Fruit fly (Drosophila melanogaster) whole organism, wandering third instar larva: ENCODE measurements around the gene CG13875.

Source experiments
- Abd-B ChIP-seq: fragments of >200 bp; optimal IDR thresholded peaks from 2 replicates; lab custom pipeline; 2017; ENCODE audit warnings: missing biosample characterization, missing genetic modification characterization
- CG32264 ChIP-seq: fragments of 200-800 bp; sonication (Bioruptor generic); optimal IDR thresholded peaks from 2 replicates; lab custom pipeline; 2016; ENCODE audit warnings: missing biosample characterization, missing genetic modification characterization
- CrebA ChIP-seq: fragments of 200-800 bp; sonication (Bioruptor generic); optimal IDR thresholded peaks from 2 replicates; lab custom pipeline; 2016; ENCODE audit warnings: missing biosample characterization, mild to moderate bottlenecking, missing genetic modification characterization, borderline replicate concordance
- Dif ChIP-seq: fragments of 200-275, 200-300 bp; sonication (Bioruptor generic); optimal IDR thresholded peaks from 2 replicates; lab custom pipeline; 2018; ENCODE audit warnings: missing biosample characterization, missing genetic modification characterization; ENCODE audit not compliant: partially characterized antibody
- GATAd ChIP-seq: sonication (Bioruptor generic); optimal IDR thresholded peaks from 2 replicates; lab custom pipeline; 2016; ENCODE audit warnings: missing biosample characterization, missing genetic modification characterization
- HLH106 ChIP-seq: fragments of 200-800 bp; optimal IDR thresholded peaks from 3 replicates; lab custom pipeline; 2019; ENCODE audit warnings: missing biosample characterization, mild to moderate bottlenecking, missing genetic modification characterization, moderate library complexity
- Hnf4 ChIP-seq: fragments of 200-800 bp; sonication (Bioruptor generic); optimal IDR thresholded peaks from 2 replicates; lab custom pipeline; 2016; ENCODE audit warnings: missing biosample characterization, mild to moderate bottlenecking, missing genetic modification characterization
- Hr78 ChIP-seq: fragments of >200 bp; optimal IDR thresholded peaks from 2 replicates; lab custom pipeline; 2017; ENCODE audit warnings: missing biosample characterization, missing genetic modification characterization
- Jra ChIP-seq: sonication (Bioruptor generic); optimal IDR thresholded peaks from 2 replicates; lab custom pipeline; 2016; ENCODE audit warnings: missing biosample characterization, missing genetic modification characterization
- Mio ChIP-seq: sonication (Bioruptor generic); optimal IDR thresholded peaks from 2 replicates; lab custom pipeline; 2016; ENCODE audit warnings: missing biosample characterization, missing genetic modification characterization
- N ChIP-seq: fragments of >200 bp; optimal IDR thresholded peaks from 2 replicates; lab custom pipeline; 2018; ENCODE audit warnings: missing biosample characterization, missing external identifiers, missing genetic modification characterization
- OdsH ChIP-seq: fragments of 200-800 bp; sonication (Bioruptor generic); optimal IDR thresholded peaks from 2 replicates; lab custom pipeline; 2016; ENCODE audit warnings: missing biosample characterization, mild to moderate bottlenecking, missing genetic modification characterization
- Rel ChIP-seq, 2 experiments: fragments of 200-800 bp; sonication (Bioruptor generic) in 1 of 2; optimal IDR thresholded peaks; 2 replicates in 1 of 2; 3 replicates in 1 of 2; lab custom pipeline; 2016 to 2019; ENCODE audit warnings: mild to moderate bottlenecking in 2 of 2, missing biosample characterization in 2 of 2, missing genetic modification characterization in 2 of 2, moderate library complexity in 1 of 2
- Sp1 ChIP-seq: fragments of 200-800 bp; sonication (Bioruptor generic); optimal IDR thresholded peaks from 3 replicates; lab custom pipeline; 2019; ENCODE audit warnings: missing biosample characterization, mild to moderate bottlenecking, missing genetic modification characterization, moderate library complexity
- Vsx2 ChIP-seq: fragments of 200-300, 225-300 bp; sonication (Bioruptor generic); optimal IDR thresholded peaks from 2 replicates; lab custom pipeline; 2018; ENCODE audit warnings: missing biosample characterization, missing genetic modification characterization; ENCODE audit not compliant: partially characterized antibody
- br ChIP-seq: fragments of 200-800 bp; sonication (Bioruptor generic); optimal IDR thresholded peaks from 2 replicates; lab custom pipeline; 2016; ENCODE audit warnings: missing biosample characterization, missing genetic modification characterization
- brk ChIP-seq: fragments of 200-800 bp; sonication (Bioruptor generic); optimal IDR thresholded peaks from 2 replicates; lab custom pipeline; 2016; ENCODE audit warnings: missing biosample characterization, mild to moderate bottlenecking, missing genetic modification characterization
- dmrt93B ChIP-seq: fragments of 200-800 bp; sonication (Bioruptor generic); optimal IDR thresholded peaks from 2 replicates; lab custom pipeline; 2018; ENCODE audit warnings: missing biosample characterization, mild to moderate bottlenecking, missing genetic modification characterization
- dsf ChIP-seq: sonication (Bioruptor generic); optimal IDR thresholded peaks from 2 replicates; lab custom pipeline; 2016; ENCODE audit warnings: missing biosample characterization, missing genetic modification characterization, borderline replicate concordance
- ey ChIP-seq: fragments of 200-800 bp; sonication (Bioruptor generic); optimal IDR thresholded peaks from 2 replicates; lab custom pipeline; 2016; ENCODE audit warnings: missing biosample characterization, missing genetic modification characterization
- foxo ChIP-seq, 2 experiments: fragments of 200-800 bp; sonication (Bioruptor generic); optimal IDR thresholded peaks; 2 replicates in 1 of 2; 3 replicates in 1 of 2; lab custom pipeline; 2016 to 2017; ENCODE audit warnings: missing biosample characterization in 2 of 2, missing genetic modification characterization in 2 of 2
- fru ChIP-seq: fragments of 200-800 bp; sonication (Bioruptor generic); optimal IDR thresholded peaks from 3 replicates; lab custom pipeline; 2016; ENCODE audit warnings: missing biosample characterization, mild to moderate bottlenecking, missing genetic modification characterization
- h ChIP-seq: fragments of 200-800 bp; sonication (Bioruptor generic); optimal IDR thresholded peaks from 3 replicates; lab custom pipeline; 2016; ENCODE audit warnings: missing biosample characterization, mild to moderate bottlenecking, missing genetic modification characterization
- lola ChIP-seq: fragments of >200 bp; optimal IDR thresholded peaks from 2 replicates; lab custom pipeline; 2017; ENCODE audit warnings: missing biosample characterization, missing genetic modification characterization
- pan ChIP-seq: fragments of >200 bp; optimal IDR thresholded peaks from 2 replicates; lab custom pipeline; 2017
- psq ChIP-seq: fragments of 200-800 bp; sonication (Bioruptor generic); optimal IDR thresholded peaks from 3 replicates; lab custom pipeline; 2017; ENCODE audit warnings: missing biosample characterization, mild to moderate bottlenecking, missing genetic modification characterization, moderate library complexity
- rgr ChIP-seq: fragments of 200-800 bp; sonication (Bioruptor generic); optimal IDR thresholded peaks from 3 replicates; lab custom pipeline; 2016; ENCODE audit warnings: missing biosample characterization, mild to moderate bottlenecking, missing genetic modification characterization
- sage ChIP-seq: fragments of 200-800 bp; sonication (Bioruptor generic); optimal IDR thresholded peaks from 2 replicates; lab custom pipeline; 2016; ENCODE audit warnings: missing biosample characterization, mild to moderate bottlenecking, missing genetic modification characterization
- sv ChIP-seq: fragments of 200-800 bp; sonication (Bioruptor generic); optimal IDR thresholded peaks from 3 replicates; lab custom pipeline; 2016; ENCODE audit warnings: missing biosample characterization, missing genetic modification characterization
- woc ChIP-seq: sonication (Bioruptor generic); optimal IDR thresholded peaks from 2 replicates; lab custom pipeline; 2016; ENCODE audit warnings: missing biosample characterization, mild to moderate bottlenecking, missing genetic modification characterization

CG13875 gene

dm6 chr3L:153670-154069 lies 26.1 kb upstream of the CG13875 start:
- TF ChIP-seq woc (GFP tag; lab: Kevin White, UChicago), result no peak
- no peak for TF ChIP-seq fru (GFP tag; lab: Kevin White, UChicago)
- no peak for TF ChIP-seq ey (GFP tag; lab: Kevin White, UChicago)
- TF ChIP-seq dsf (GFP tag; lab: Kevin White, UChicago), result no peak
- TF ChIP-seq sv, result no peak
- no peak for TF ChIP-seq CG32264 (GFP tag; lab: Kevin White, UChicago)
- TF ChIP-seq dmrt93B (GFP tag; lab: Kevin White, UChicago), result no peak
- TF ChIP-seq Dif, result no peak
- TF ChIP-seq GATAd (GFP tag; lab: Kevin White, UChicago), result no peak
- no peak for TF ChIP-seq HLH106 (tag; lab: Kevin White, UChicago)

dm6 chr3L:156591-157303 lies 23.0 kb upstream of the CG13875 start:
- TF ChIP-seq foxo (GFP tag; optimal IDR thresholded peaks at IDR 0.05; lab: Kevin White, UChicago) (peak in 1 of 2 experiments; percentile 35), Abd-B (GFP tag; lab: Kevin White, UChicago) (no peak), HLH106 (tag; lab: Kevin White, UChicago) (no peak), rgr (peak; percentile 17), OdsH (peak; percentile 32), N (no peak), psq (peak; percentile 6), br (GFP tag; lab: Kevin White, UChicago) (peak; percentile 6), Vsx2 (GFP tag; lab: Kevin White, UChicago) (peak; percentile 4), Jra (GFP tag; lab: Kevin White, UChicago) (peak; percentile 9), fru (GFP tag; lab: Kevin White, UChicago) (peak; percentile 27), brk (GFP tag; lab: Kevin White, UChicago) (peak; percentile 39), h (GFP tag; lab: Kevin White, UChicago) (peak; percentile 59), woc (GFP tag; lab: Kevin White, UChicago) (no peak), Hnf4 (GFP tag; lab: Kevin White, UChicago) (peak; percentile 35), Rel (GFP tag; optimal IDR thresholded peaks at IDR 0.05; lab: Kevin White, UChicago) (no peak), Rel (tag; optimal IDR thresholded peaks at IDR 0.05; lab: Kevin White, UChicago) (peak; percentile 56)
- TF ChIP-seq, all 38 proteins: peak for 12

dm6 chr3L:157674-158179 lies 22.0 kb upstream of the CG13875 start:
- TF ChIP-seq CG32264 (GFP tag; lab: Kevin White, UChicago) (no peak), dmrt93B (GFP tag; lab: Kevin White, UChicago) (no peak), lola (GFP tag; lab: Kevin White, UChicago) (no peak), sage (no peak), Hnf4 (GFP tag; lab: Kevin White, UChicago) (no peak), br (GFP tag; lab: Kevin White, UChicago) (no peak), foxo (GFP tag; optimal IDR thresholded peaks at IDR 0.05; lab: Kevin White, UChicago) (no peak), HLH106 (tag; lab: Kevin White, UChicago) (no peak), brk (GFP tag; lab: Kevin White, UChicago) (no peak), psq (no peak), Sp1 (GFP tag; lab: Kevin White, UChicago) (no peak)

DNA sequence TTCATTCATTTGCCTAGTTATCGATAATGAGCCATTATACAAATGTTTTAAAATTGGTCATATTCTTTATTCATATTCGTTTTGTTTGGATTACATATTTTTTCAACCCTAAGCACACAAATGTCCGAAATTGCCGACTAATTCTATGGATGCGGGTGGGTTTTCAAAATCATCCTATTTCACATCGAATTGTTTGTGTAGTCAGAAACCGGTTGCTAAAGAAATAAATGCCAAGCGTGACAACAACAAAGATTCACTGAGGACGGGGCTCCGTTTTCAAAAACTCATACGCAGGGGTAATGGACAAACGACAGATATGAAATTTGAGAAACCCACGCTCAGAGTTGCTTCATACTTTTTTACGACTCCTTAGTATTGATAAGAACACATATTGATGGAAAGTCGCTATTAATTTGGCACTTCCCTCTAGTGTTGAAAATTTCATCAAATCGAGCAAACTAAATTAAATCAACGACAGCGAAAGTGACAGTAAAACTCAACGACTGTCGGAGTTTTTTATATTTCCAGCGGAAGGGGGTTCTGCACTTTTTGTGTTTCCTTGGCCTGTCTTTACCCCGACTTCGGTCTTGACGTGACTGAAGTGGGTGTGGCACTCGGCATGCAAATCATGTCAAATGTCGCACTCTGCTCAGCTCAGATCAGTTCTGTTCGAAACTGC lies 20.2 kb upstream of the CG13875 start:
- no peak for TF ChIP-seq Dif
- TF ChIP-seq sv, result no peak
- no peak for TF ChIP-seq pan (lab: Kevin White, UChicago)
- no peak for TF ChIP-seq N
- no peak for TF ChIP-seq HLH106 (tag; lab: Kevin White, UChicago)
- no peak for TF ChIP-seq CrebA (GFP tag; lab: Kevin White, UChicago)
- no peak for TF ChIP-seq CG32264 (GFP tag; lab: Kevin White, UChicago)
- no peak for TF ChIP-seq Hr78
- TF ChIP-seq Jra (GFP tag; lab: Kevin White, UChicago), result no peak
- TF ChIP-seq psq, result no peak
- TF ChIP-seq lola (GFP tag; lab: Kevin White, UChicago), result no peak
- no peak for TF ChIP-seq fru (GFP tag; lab: Kevin White, UChicago)
- no peak for TF ChIP-seq Mio
- no peak for TF ChIP-seq woc (GFP tag; lab: Kevin White, UChicago)
